Worm (Caenorhabditis elegans) whole organism, L4 larva: ENCODE results near the gene ran-1.

ENCODE experiments used
- D1046.2 ChIP-seq: fragments of 200-800 bp; sonication (Bioruptor generic); IDR thresholded peaks from 2 replicates; pipeline ENCODE4 v1.3.6; 2022; ENCODE audit warnings: missing genetic modification characterization, missing compliant biosample characterization
- F26F4.8 ChIP-seq: fragments of 200-800 bp; sonication (Bioruptor generic); conservative IDR thresholded peaks from 2 replicates; pipeline ENCODE4 v1.3.6; 2022; ENCODE audit warnings: missing genetic modification characterization, missing compliant biosample characterization
- F49E8.2 ChIP-seq: sonication (generic microtip); optimal IDR thresholded peaks from 2 replicates; lab custom pipeline; 2016; ENCODE audit warnings: missing compliant biosample characterization, mild to moderate bottlenecking, missing genetic modification characterization, borderline replicate concordance
- Y75B8A.6 ChIP-seq: fragments of 200-800 bp; sonication (Bioruptor generic); IDR thresholded peaks from 2 replicates; pipeline ENCODE4 v1.3.6; 2022; ENCODE audit warnings: missing genetic modification reagents, missing genetic modification characterization, missing compliant biosample characterization
- aha-1 ChIP-seq: fragments of 150-350 bp; peaks from one replicate; lab custom pipeline; 2014; ENCODE audit warnings: missing biosample characterization, missing genetic modification characterization
- aly-2 ChIP-seq: sonication (generic microtip); optimal IDR thresholded peaks from 2 replicates; lab custom pipeline; 2018; ENCODE audit warnings: missing biosample characterization, missing genetic modification characterization
- arid-1 ChIP-seq: fragments of 200-800 bp; sonication (Bioruptor generic); conservative IDR thresholded peaks from 2 replicates; pipeline ENCODE4 v1.3.6; 2022; ENCODE audit warnings: missing genetic modification reagents, missing genetic modification characterization, missing compliant biosample characterization
- ceh-62 ChIP-seq: sonication (generic microtip); optimal IDR thresholded peaks from 2 replicates; lab custom pipeline; 2017; ENCODE audit warnings: missing biosample characterization, missing genetic modification characterization
- daf-19 ChIP-seq: fragments of 200-800 bp; sonication (Bioruptor generic); conservative IDR thresholded peaks from 2 replicates; pipeline ENCODE4 v1.3.6; 2022; ENCODE audit warnings: missing genetic modification characterization, missing compliant biosample characterization
- dmd-6 ChIP-seq: fragments of 200-800 bp; sonication (Bioruptor generic); IDR thresholded peaks from 2 replicates; pipeline ENCODE4 v1.3.6; 2022; ENCODE audit warnings: missing genetic modification reagents, missing genetic modification characterization, missing compliant biosample characterization
- dmd-9 ChIP-seq: fragments of 200-800 bp; sonication (Bioruptor generic); IDR thresholded peaks from 2 replicates; pipeline ENCODE4 v1.3.6; 2022; ENCODE audit warnings: missing genetic modification reagents, missing genetic modification characterization, missing compliant biosample characterization
- dpl-1 ChIP-seq: fragments of 150-350 bp; optimal IDR thresholded peaks from 2 replicates; lab custom pipeline; 2014; ENCODE audit warnings: missing biosample characterization, missing genetic modification reagents, missing genetic modification characterization
- hlh-11 ChIP-seq: fragments of 200-800 bp; sonication (Bioruptor generic); optimal IDR thresholded peaks from 2 replicates; lab custom pipeline; 2018; ENCODE audit warnings: mild to moderate bottlenecking, missing genetic modification characterization, missing compliant biosample characterization
- hmg-1.1 ChIP-seq: fragments of 200-800 bp; sonication (Bioruptor generic); IDR thresholded peaks from 2 replicates; pipeline ENCODE4 v1.3.6; 2022; ENCODE audit warnings: missing genetic modification reagents, missing genetic modification characterization, missing compliant biosample characterization
- jun-1 ChIP-seq: fragments of 150-350 bp; optimal IDR thresholded peaks from 2 replicates; lab custom pipeline; 2014; ENCODE audit warnings: missing biosample characterization, missing genetic modification reagents, missing genetic modification characterization
- lim-7 ChIP-seq: fragments of 200-800 bp; sonication (Bioruptor generic); IDR thresholded peaks from 2 replicates; pipeline ENCODE4 v1.3.6; 2022; ENCODE audit warnings: missing genetic modification characterization, missing compliant biosample characterization
- lin-1 ChIP-seq: fragments of 200-800 bp; sonication (Bioruptor generic); IDR thresholded peaks from 2 replicates; pipeline ENCODE4 v1.3.6; 2022; ENCODE audit warnings: missing genetic modification reagents, missing genetic modification characterization, missing compliant biosample characterization
- lin-13 ChIP-seq: fragments of 150-350 bp; optimal IDR thresholded peaks from 2 replicates; lab custom pipeline; 2014; ENCODE audit warnings: missing biosample characterization, missing genetic modification reagents, missing genetic modification characterization
- lin-29 ChIP-seq: fragments of 200-800 bp; sonication (Bioruptor generic); IDR thresholded peaks from 2 replicates; pipeline ENCODE4 v1.3.6; 2022; ENCODE audit warnings: missing genetic modification reagents, missing genetic modification characterization, missing compliant biosample characterization
- lin-38 ChIP-seq: fragments of 200-800 bp; sonication (Bioruptor generic); IDR thresholded peaks from 2 replicates; pipeline ENCODE4 v1.3.6; 2022; ENCODE audit warnings: missing genetic modification reagents, missing genetic modification characterization, missing compliant biosample characterization
- madf-5 ChIP-seq, 2 experiments: fragments of 200-800 bp; sonication (Bioruptor generic); IDR thresholded peaks; 2 replicates each; pipeline ENCODE4 v1.3.6; 2022; ENCODE audit warnings: missing compliant biosample characterization in 2 of 2, missing genetic modification characterization in 2 of 2
- madf-9 ChIP-seq: fragments of 200-800 bp; sonication (Bioruptor generic); conservative IDR thresholded peaks from 2 replicates; pipeline ENCODE4 v1.3.6; 2022; ENCODE audit warnings: missing genetic modification reagents, missing genetic modification characterization, missing compliant biosample characterization
- mdl-1 ChIP-seq, 2 experiments: fragments of 150-350 bp in 1 of 2; sonication (generic microtip) in 1 of 2; optimal IDR thresholded peaks; 2 replicates each; lab custom pipeline; 2014 to 2017; ENCODE audit warnings: missing biosample characterization in 2 of 2, missing genetic modification characterization in 2 of 2
- mdt-29 ChIP-seq: fragments of 200-800 bp; sonication (Bioruptor generic); IDR thresholded peaks from 2 replicates; pipeline ENCODE4 v1.3.6; 2022; ENCODE audit warnings: missing genetic modification reagents, missing genetic modification characterization, missing compliant biosample characterization
- mxl-2 ChIP-seq: fragments of 200-800 bp; sonication (Bioruptor generic); conservative IDR thresholded peaks from 2 replicates; pipeline ENCODE4 v1.3.6; 2022; ENCODE audit warnings: missing genetic modification reagents, missing genetic modification characterization, missing compliant biosample characterization
- mxl-3 ChIP-seq: fragments of 200-800 bp; sonication (Bioruptor generic); optimal IDR thresholded peaks from 2 replicates; lab custom pipeline; 2018; ENCODE audit warnings: mild to moderate bottlenecking, missing genetic modification characterization, missing compliant biosample characterization
- nhr-102 ChIP-seq: sonication (generic microtip); optimal IDR thresholded peaks from 2 replicates; lab custom pipeline; 2016; ENCODE audit warnings: mild to moderate bottlenecking, missing genetic modification characterization, moderate library complexity, missing compliant biosample characterization
- nhr-11 ChIP-seq: fragments of 150-350 bp; optimal IDR thresholded peaks from 2 replicates; lab custom pipeline; 2014; ENCODE audit warnings: missing biosample characterization, missing genetic modification characterization
- nhr-6 ChIP-seq: fragments of 150-350 bp; optimal IDR thresholded peaks from 2 replicates; lab custom pipeline; 2014; ENCODE audit warnings: missing biosample characterization, missing genetic modification characterization
- nhr-76 ChIP-seq: fragments of 150-350 bp; optimal IDR thresholded peaks from 2 replicates; lab custom pipeline; 2014; ENCODE audit warnings: missing biosample characterization, missing genetic modification characterization
- nhr-77 ChIP-seq: fragments of 150-350 bp; optimal IDR thresholded peaks from 2 replicates; lab custom pipeline; 2014; ENCODE audit warnings: missing biosample characterization, missing genetic modification characterization
- pha-4 ChIP-seq, 2 experiments: fragments of 150-350 bp in 1 of 2; fragments of 200-800 bp in 1 of 2; sonication (Bioruptor generic) in 1 of 2; IDR thresholded peaks in 1 of 2; optimal IDR thresholded peaks in 1 of 2; 2 replicates each; pipeline versions ENCODE4 v1.3.6 to Lab custom; 2014 to 2022; ENCODE audit warnings: missing genetic modification characterization in 2 of 2, missing genetic modification reagents in 2 of 2, missing biosample characterization in 1 of 2, missing compliant biosample characterization in 1 of 2
- php-3 ChIP-seq: fragments of 200-800 bp; sonication (Bioruptor generic); IDR thresholded peaks from 2 replicates; pipeline ENCODE4 v1.3.6; 2022; ENCODE audit warnings: missing genetic modification reagents, missing genetic modification characterization, missing compliant biosample characterization
- pqm-1 ChIP-seq: sonication (generic microtip); optimal IDR thresholded peaks from 2 replicates; lab custom pipeline; 2017; ENCODE audit warnings: missing biosample characterization, missing genetic modification characterization
- saeg-2 ChIP-seq: fragments of 200-800 bp; sonication (Bioruptor generic); IDR thresholded peaks from 2 replicates; pipeline ENCODE4 v1.3.6; 2022; ENCODE audit warnings: missing genetic modification reagents, missing genetic modification characterization, missing compliant biosample characterization
- sdz-12 ChIP-seq: fragments of 200-800 bp; sonication (Bioruptor generic); optimal IDR thresholded peaks from 2 replicates; lab custom pipeline; 2018; ENCODE audit warnings: mild to moderate bottlenecking, missing genetic modification characterization, missing compliant biosample characterization
- skn-1 ChIP-seq: fragments of 150-350 bp; optimal IDR thresholded peaks from 2 replicates; lab custom pipeline; 2014; ENCODE audit warnings: missing biosample characterization, missing genetic modification characterization
- snpc-1.2 ChIP-seq: fragments of 200-800 bp; sonication (Bioruptor generic); IDR thresholded peaks from 2 replicates; pipeline ENCODE4 v1.3.6; 2022; ENCODE audit warnings: missing genetic modification reagents, missing genetic modification characterization, missing compliant biosample characterization
- unc-39 ChIP-seq: sonication (generic microtip); optimal IDR thresholded peaks from 2 replicates; lab custom pipeline; 2017; ENCODE audit warnings: missing biosample characterization, missing genetic modification characterization
- zfp-2 ChIP-seq: sonication (generic microtip); optimal IDR thresholded peaks from 2 replicates; lab custom pipeline; 2016; ENCODE audit warnings: mild to moderate bottlenecking, missing genetic modification characterization, missing compliant biosample characterization
- zfp-3 ChIP-seq: fragments of 200-800 bp; sonication (Bioruptor generic); conservative IDR thresholded peaks from 2 replicates; pipeline ENCODE4 v1.3.6; 2022; ENCODE audit warnings: missing genetic modification reagents, missing genetic modification characterization, missing compliant biosample characterization
- zip-11 ChIP-seq: fragments of 200-800 bp; sonication (Bioruptor generic); IDR thresholded peaks from 2 replicates; pipeline ENCODE4 v1.3.6; 2022; ENCODE audit warnings: missing genetic modification characterization, missing compliant biosample characterization
- ztf-11 ChIP-seq: fragments of 150-350 bp; optimal IDR thresholded peaks from 2 replicates; lab custom pipeline; 2014; ENCODE audit warnings: missing biosample characterization, missing genetic modification characterization
- ztf-7 ChIP-seq: fragments of 150-350 bp; optimal IDR thresholded peaks from 2 replicates; lab custom pipeline; 2014; ENCODE audit warnings: missing biosample characterization, missing genetic modification characterization

Gene ran-1

ce11 chrIII:10711192-10711673, 36.3 kb downstream of the ran-1 start, which contains the start of gene W09D10.5 (continued):
- TF ChIP-seq nhr-11 (tag; lab: Kevin White, UChicago), result peak; percentile 46
- TF ChIP-seq hmg-1.1 (GFP tag; lab: Robert Waterston, UW), result peak; percentile 42; the same call in 1 of the 2 replicates
- peak; percentile 63; the same call in 1 of the 2 replicates for TF ChIP-seq lim-7 (GFP tag; lab: Robert Waterston, UW)
- TF ChIP-seq mdt-29, result 0 out of 2 replicates have a peak, but pooled peaks have one; percentile 5
- TF ChIP-seq nhr-6 (tag; lab: Kevin White, UChicago), result no peak
- peak; percentile 44 for TF ChIP-seq lin-38
- TF ChIP-seq skn-1 (tag; lab: Kevin White, UChicago), result no peak
- peak; percentile 51; the same call in 1 of the 2 replicates for TF ChIP-seq dmd-6 (GFP tag; lab: Robert Waterston, UW)
- peak; percentile 59; the same call in 1 of the 2 replicates for TF ChIP-seq snpc-1.2 (GFP tag; lab: Robert Waterston, UW)
- TF ChIP-seq dmd-9 (GFP tag; lab: Robert Waterston, UW), result no peak
- 0 out of 2 replicates have a peak, but pooled peaks have one; percentile 14 for TF ChIP-seq lin-1 (GFP tag; lab: Robert Waterston, UW)
- TF ChIP-seq saeg-2 (GFP tag; lab: Robert Waterston, UW), result no peak
- 0 out of 2 replicates have a peak, but pooled peaks have one; percentile 44 for TF ChIP-seq pha-4 (GFP tag; IDR thresholded peaks at IDR 0.05; lab: Robert Waterston, UW)
- TF ChIP-seq pha-4 (tag; optimal IDR thresholded peaks at IDR 0.05; lab: Kevin White, UChicago), result no peak
- no peak for TF ChIP-seq ztf-7 (tag; lab: Kevin White, UChicago)
- peak; percentile 91 for TF ChIP-seq aha-1 (tag; lab: Kevin White, UChicago)
- no peak for TF ChIP-seq ztf-11
- TF ChIP-seq daf-19, result 0 out of 2 replicates have a peak, but pooled peaks have one; percentile 27
- peak; percentile 40 for TF ChIP-seq mxl-3 (GFP tag; lab: Kevin White, UChicago)
- TF ChIP-seq zip-11 (GFP tag; lab: Robert Waterston, UW), result peak; percentile 29; the same call in 1 of the 2 replicates
- TF ChIP-seq unc-39 (tag; lab: Kevin White, UChicago), result no peak
- peak; percentile 66 for TF ChIP-seq pqm-1
- no peak for TF ChIP-seq Y75B8A.6 (GFP tag; lab: Robert Waterston, UW)
- TF ChIP-seq sdz-12, result peak; percentile 27
- no peak for TF ChIP-seq F49E8.2
- no peak for TF ChIP-seq ceh-62
- no peak for TF ChIP-seq php-3 (GFP tag; lab: Robert Waterston, UW)
- TF ChIP-seq F26F4.8 (GFP tag; lab: Robert Waterston, UW), result peak; percentile 56; the same call in 1 of the 2 replicates
- TF ChIP-seq lin-13 (GFP tag; lab: Kevin White, UChicago), result peak; percentile 22
- TF ChIP-seq lin-29, result no peak
- no peak for TF ChIP-seq nhr-76 (tag; lab: Kevin White, UChicago)
- TF ChIP-seq arid-1 (GFP tag; lab: Robert Waterston, UW), result 0 out of 2 replicates have a peak, but pooled peaks have one; percentile 43

- TF ChIP-seq snpc-1.2 (GFP tag; lab: Robert Waterston, UW), result no peak
- no peak for TF ChIP-seq arid-1 (GFP tag; lab: Robert Waterston, UW)
- TF ChIP-seq aly-2 (tag; lab: Kevin White, UChicago), result no peak
- no peak for TF ChIP-seq saeg-2 (GFP tag; lab: Robert Waterston, UW)
- TF ChIP-seq aha-1 (tag; lab: Kevin White, UChicago), result peak; percentile 51
- no peak for TF ChIP-seq pqm-1
These were observed 37.9 kb downstream of the ran-1 start for ce11 chrIII:10709676-10710075.

- TF ChIP-seq jun-1 (tag; lab: Kevin White, UChicago) (no peak), mxl-3 (GFP tag; lab: Kevin White, UChicago) (no peak), lin-38 (no peak), skn-1 (tag; lab: Kevin White, UChicago) (no peak), aha-1 (tag; lab: Kevin White, UChicago) (peak; percentile 17), zfp-2 (tag; lab: Kevin White, UChicago) (no peak)
These were observed 39.0 kb downstream of the ran-1 start for ce11 chrIII:10708484-10708883.

ce11 chrIII:10707461-10707860, 40.1 kb downstream of the ran-1 start, which contains the start of gene mrpl-12:
mrpl-12 (plus strand) TSS chrIII:10707761.
- TF ChIP-seq D1046.2 (GFP tag; lab: Robert Waterston, UW) (no peak), madf-9 (no peak), skn-1 (tag; lab: Kevin White, UChicago) (no peak), aha-1 (tag; lab: Kevin White, UChicago) (no peak), hmg-1.1 (GFP tag; lab: Robert Waterston, UW) (no peak), aly-2 (tag; lab: Kevin White, UChicago) (no peak), jun-1 (tag; lab: Kevin White, UChicago) (no peak), zfp-3 (GFP tag; lab: Robert Waterston, UW) (no peak), mdl-1 (tag; optimal IDR thresholded peaks at IDR 0.05; lab: Kevin White, UChicago) (no peak), madf-5 (GFP tag; IDR thresholded peaks at IDR 0.05; lab: Robert Waterston, UW) (no peak), nhr-77 (tag; lab: Kevin White, UChicago) (no peak), hlh-11 (tag; lab: Kevin White, UChicago) (no peak), nhr-102 (tag; lab: Kevin White, UChicago) (no peak), dpl-1 (GFP tag; lab: Kevin White, UChicago) (no peak), mxl-2 (GFP tag; lab: Robert Waterston, UW) (no peak)
